Worm (Caenorhabditis elegans): ENCODE measurements around the gene gyg-1.

DNA sequence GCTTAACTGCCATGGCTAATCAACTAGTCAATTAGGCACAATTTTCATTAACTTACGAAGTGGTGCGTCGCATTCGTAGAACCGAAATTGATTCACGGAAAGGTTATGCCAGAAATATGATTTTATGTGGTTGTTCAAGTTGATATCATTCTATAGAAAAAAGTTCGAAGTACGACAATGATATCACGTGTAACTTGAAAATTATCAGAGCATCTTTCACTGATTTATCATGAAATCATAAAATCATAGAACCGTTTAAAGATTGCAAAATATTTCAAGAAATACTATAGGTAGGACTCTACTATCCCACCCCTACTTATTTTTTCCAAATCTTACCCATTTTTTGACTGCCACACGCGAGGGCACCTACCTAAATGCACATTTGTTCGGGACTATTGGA, 15.5 kb downstream of the gyg-1 start:
- TF ChIP-seq nhr-11 (tag; optimal IDR thresholded peaks at IDR 0.05) (no peak), sdc-2 (tag; optimal IDR thresholded peaks at IDR 0.05) (no peak), pha-4 (tag; optimal IDR thresholded peaks at IDR 0.05) (no peak), fkh-6 (tag; optimal IDR thresholded peaks at IDR 0.05) (no peak), ama-1 (optimal IDR thresholded peaks at IDR 0.05) (no peak), tbx-2 (tag; optimal IDR thresholded peaks at IDR 0.05) (no peak), unc-3 (GFP tag; conservative IDR thresholded peaks at IDR 0.05) (no peak), unc-3 (tag; optimal IDR thresholded peaks at IDR 0.05) (no peak), elt-4 (tag; optimal IDR thresholded peaks at IDR 0.05) (no peak)
